Fruit fly (Drosophila melanogaster) whole organism, embryonic: ENCODE data around the gene CG17472.

Experiments
- Antp ChIP-seq: fragments of 200-800 bp; sonication (Bioruptor generic); optimal IDR thresholded peaks from 3 replicates; lab custom pipeline; 2016; ENCODE audit warnings: missing biosample characterization, missing genetic modification characterization
- Atf-2 ChIP-seq: fragments of 200-800 bp; sonication (Bioruptor generic); optimal IDR thresholded peaks from 2 replicates; lab custom pipeline; 2016; ENCODE audit warnings: missing biosample characterization, missing genetic modification characterization
- Bteb2 ChIP-seq: fragments of 200-800 bp; sonication (Bioruptor generic); optimal IDR thresholded peaks from 2 replicates; lab custom pipeline; 2016; ENCODE audit warnings: missing biosample characterization, missing genetic modification characterization
- CG10431 ChIP-seq: fragments of 200-800 bp; sonication (Bioruptor generic); optimal IDR thresholded peaks from 3 replicates; lab custom pipeline; 2018; ENCODE audit warnings: missing biosample characterization, mild to moderate bottlenecking, missing genetic modification characterization
- CG11456 ChIP-seq: fragments of 200-800 bp; sonication (Bioruptor generic); IDR thresholded peaks from 3 replicates; pipeline ENCODE4 v1.3.6; 2022; ENCODE audit warnings: missing biosample characterization, missing genetic modification characterization
- CG11696 ChIP-seq: fragments of 200-800 bp; sonication (Bioruptor generic); IDR thresholded peaks from 2 replicates; pipeline ENCODE4 v1.3.6; 2022; ENCODE audit warnings: missing biosample characterization, missing genetic modification characterization
- CG12155 ChIP-seq: fragments of 200-800 bp; sonication (Bioruptor generic); optimal IDR thresholded peaks from 3 replicates; lab custom pipeline; 2016; ENCODE audit warnings: missing biosample characterization, missing genetic modification characterization
- CG12219 ChIP-seq: fragments of 200-800 bp; sonication (Bioruptor generic); optimal IDR thresholded peaks from 3 replicates; lab custom pipeline; 2018; ENCODE audit warnings: missing biosample characterization, mild to moderate bottlenecking, missing genetic modification characterization
- CG14860 ChIP-seq: fragments of 200-800 bp; sonication (Bioruptor generic); IDR thresholded peaks from 3 replicates; pipeline ENCODE4 v1.3.6; 2022; ENCODE audit warnings: missing biosample characterization, missing genetic modification characterization; ENCODE audit not compliant: partially characterized antibody
- CG17829 ChIP-seq: fragments of 200-800 bp; optimal IDR thresholded peaks from 2 replicates; lab custom pipeline; 2019; ENCODE audit warnings: missing biosample characterization, mild to moderate bottlenecking, missing genetic modification characterization, moderate library complexity
- CG34422 ChIP-seq: fragments of 200-800 bp; sonication (Bioruptor generic); IDR thresholded peaks from 3 replicates; pipeline ENCODE4 v1.3.6; 2022; ENCODE audit warnings: missing biosample characterization, missing genetic modification characterization
- CG4707 ChIP-seq: fragments of 200-800 bp; sonication (Bioruptor generic); optimal IDR thresholded peaks from 2 replicates; lab custom pipeline; 2018; ENCODE audit warnings: missing biosample characterization, mild to moderate bottlenecking, missing genetic modification characterization, moderate library complexity
- CG8388 ChIP-seq: fragments of 200-800 bp; sonication (Bioruptor generic); optimal IDR thresholded peaks from 2 replicates; lab custom pipeline; 2019; ENCODE audit warnings: missing biosample characterization, mild to moderate bottlenecking, missing genetic modification characterization, moderate library complexity
- CG9727 ChIP-seq: fragments of 200-800 bp; sonication (Bioruptor generic); optimal IDR thresholded peaks from 3 replicates; lab custom pipeline; 2017; ENCODE audit warnings: missing biosample characterization, mild to moderate bottlenecking, missing genetic modification characterization
- CG9876 ChIP-seq: fragments of 200-800 bp; sonication (Bioruptor generic); optimal IDR thresholded peaks from 2 replicates; lab custom pipeline; 2016; ENCODE audit warnings: missing biosample characterization, missing genetic modification characterization
- Dip3 ChIP-seq: fragments of 200-800 bp; sonication (Bioruptor generic); optimal IDR thresholded peaks from 3 replicates; lab custom pipeline; 2016; ENCODE audit warnings: missing biosample characterization, missing genetic modification characterization
- E2f1 ChIP-seq: fragments of 200-800 bp; sonication (Bioruptor generic); IDR thresholded peaks from 2 replicates; pipeline ENCODE4 v1.3.6; 2022; ENCODE audit warnings: missing biosample characterization, missing genetic modification characterization
- H15 ChIP-seq: fragments of 200-800 bp; sonication (Bioruptor generic); IDR thresholded peaks from 3 replicates; pipeline ENCODE4 v1.3.6; 2022; ENCODE audit warnings: missing biosample characterization, missing genetic modification characterization
- HLH3B ChIP-seq: fragments of 200-800 bp; sonication (Bioruptor generic); IDR thresholded peaks from 2 replicates; pipeline ENCODE4 v1.3.6; 2022; ENCODE audit warnings: missing biosample characterization, missing genetic modification characterization
- HLH54F ChIP-seq: fragments of 200-800 bp; sonication (Bioruptor generic); optimal IDR thresholded peaks from 3 replicates; lab custom pipeline; 2016; ENCODE audit warnings: missing biosample characterization, missing genetic modification characterization
- HmgD ChIP-seq: fragments of 200-800 bp; sonication (Bioruptor generic); optimal IDR thresholded peaks from 3 replicates; lab custom pipeline; 2016; ENCODE audit warnings: missing biosample characterization, missing genetic modification characterization
- Hmr ChIP-seq: fragments of 200-800 bp; sonication (Bioruptor generic); optimal IDR thresholded peaks from 3 replicates; lab custom pipeline; 2017; ENCODE audit warnings: mild to moderate bottlenecking, missing biosample characterization, missing genetic modification reagents, missing genetic modification characterization
- Lpt ChIP-seq: fragments of >200 bp; optimal IDR thresholded peaks from 2 replicates; lab custom pipeline; 2018; ENCODE audit warnings: missing biosample characterization, missing genetic modification characterization
- Meics ChIP-seq: fragments of 200-800 bp; sonication (Bioruptor generic); optimal IDR thresholded peaks from 2 replicates; lab custom pipeline; 2017; ENCODE audit warnings: missing biosample characterization, mild to moderate bottlenecking, missing genetic modification characterization
- NC2α ChIP-seq: fragments of 200-800 bp; sonication (Bioruptor generic); optimal IDR thresholded peaks from 2 replicates; lab custom pipeline; 2016; ENCODE audit warnings: missing biosample characterization, missing genetic modification characterization
- Spps ChIP-seq: fragments of 200-800 bp; sonication (Bioruptor generic); optimal IDR thresholded peaks from 2 replicates; lab custom pipeline; 2018; ENCODE audit warnings: missing biosample characterization, mild to moderate bottlenecking, missing genetic modification characterization
- Taf1 ChIP-seq: fragments of 200-800 bp; sonication (Bioruptor generic); IDR thresholded peaks from 2 replicates; pipeline ENCODE4 v1.3.6; 2022; ENCODE audit warnings: missing biosample characterization, missing genetic modification characterization
- abd-A ChIP-seq: fragments of 200-800 bp; sonication (Bioruptor generic); optimal IDR thresholded peaks from 3 replicates; lab custom pipeline; 2019; ENCODE audit warnings: missing biosample characterization, mild to moderate bottlenecking, missing genetic modification characterization, moderate library complexity
- al ChIP-seq: fragments of 200-800 bp; sonication (Bioruptor generic); IDR thresholded peaks from 2 replicates; pipeline ENCODE4 v1.3.6; 2022; ENCODE audit warnings: missing biosample characterization, missing genetic modification characterization
- bbx ChIP-seq: fragments of 200-800 bp; sonication (Bioruptor generic); IDR thresholded peaks from 2 replicates; pipeline ENCODE4 v1.3.6; 2022; ENCODE audit warnings: missing biosample characterization, missing genetic modification characterization; ENCODE audit not compliant: partially characterized antibody
- cas ChIP-seq: fragments of 200-800 bp; sonication (Bioruptor generic); IDR thresholded peaks from 2 replicates; pipeline ENCODE4 v1.3.6; 2022; ENCODE audit warnings: missing biosample characterization, missing genetic modification characterization
- danr ChIP-seq: fragments of 200-800 bp; sonication (Bioruptor generic); IDR thresholded peaks from 2 replicates; pipeline ENCODE4 v1.3.6; 2022; ENCODE audit warnings: missing biosample characterization, missing genetic modification characterization
- esg ChIP-seq: fragments of 200-800 bp; sonication (Bioruptor generic); conservative IDR thresholded peaks from 2 replicates; pipeline ENCODE4 v1.3.6; 2022; ENCODE audit warnings: missing biosample characterization, missing genetic modification characterization
- grn ChIP-seq: fragments of 200-800 bp; sonication (Bioruptor generic); optimal IDR thresholded peaks from 3 replicates; lab custom pipeline; 2017; ENCODE audit warnings: missing biosample characterization, missing genetic modification characterization
- gro ChIP-seq: fragments of 200-800 bp; sonication (Bioruptor generic); optimal IDR thresholded peaks from 2 replicates; lab custom pipeline; 2016; ENCODE audit warnings: missing biosample characterization, missing genetic modification characterization
- her ChIP-seq: fragments of 200-800 bp; sonication (Bioruptor generic); optimal IDR thresholded peaks from 2 replicates; lab custom pipeline; 2016; ENCODE audit warnings: missing biosample characterization, missing genetic modification characterization
- hth ChIP-seq: fragments of >200 bp; optimal IDR thresholded peaks from 2 replicates; lab custom pipeline; 2017; ENCODE audit warnings: inconsistent platforms
- insv ChIP-seq, 2 experiments: fragments of 200-800 bp; sonication (Bioruptor generic); optimal IDR thresholded peaks; 3 replicates each; lab custom pipeline; 2016 to 2018; ENCODE audit warnings: missing biosample characterization in 2 of 2, missing genetic modification characterization in 2 of 2
- klu ChIP-seq: fragments of 200-800 bp; sonication (Bioruptor generic); IDR thresholded peaks from 2 replicates; pipeline ENCODE4 v1.3.6; 2022; ENCODE audit warnings: missing biosample characterization, missing genetic modification characterization
- lov ChIP-seq, 2 experiments: fragments of 200-800 bp in 1 of 2; fragments of >200 bp in 1 of 2; sonication (Bioruptor generic) in 1 of 2; IDR thresholded peaks in 1 of 2; optimal IDR thresholded peaks in 1 of 2; 2 replicates in 1 of 2; 3 replicates in 1 of 2; pipeline versions ENCODE4 v1.3.6 to Lab custom; 2017 to 2022; ENCODE audit warnings: missing biosample characterization in 1 of 2, missing genetic modification characterization in 1 of 2
- p53 ChIP-seq: fragments of 200-800 bp; sonication (Bioruptor generic); optimal IDR thresholded peaks from 2 replicates; lab custom pipeline; 2016; ENCODE audit warnings: missing biosample characterization, missing genetic modification characterization
- pfk ChIP-seq: fragments of 200-800 bp; sonication (Bioruptor generic); optimal IDR thresholded peaks from 2 replicates; lab custom pipeline; 2018; ENCODE audit warnings: missing biosample characterization, mild to moderate bottlenecking, missing genetic modification characterization, moderate library complexity
- pho ChIP-seq: fragments of 200-800 bp; sonication (Bioruptor generic); optimal IDR thresholded peaks from 2 replicates; lab custom pipeline; 2016; ENCODE audit warnings: missing biosample characterization, missing genetic modification characterization
- psq ChIP-seq: fragments of 200-800 bp; sonication (Bioruptor generic); optimal IDR thresholded peaks from 2 replicates; lab custom pipeline; 2017; ENCODE audit warnings: missing biosample characterization, missing genetic modification characterization
- sim ChIP-seq: fragments of 200-800 bp; sonication (Bioruptor generic); IDR thresholded peaks from 2 replicates; pipeline ENCODE4 v1.3.6; 2022; ENCODE audit warnings: missing biosample characterization, missing genetic modification characterization
- slp2 ChIP-seq: fragments of 200-800 bp; sonication (Bioruptor generic); optimal IDR thresholded peaks from 2 replicates; lab custom pipeline; 2016; ENCODE audit warnings: missing biosample characterization, missing genetic modification characterization
- so ChIP-seq: fragments of 200-800 bp; sonication (Bioruptor generic); IDR thresholded peaks from 3 replicates; pipeline ENCODE4 v1.3.6; 2022; ENCODE audit warnings: missing biosample characterization, missing genetic modification characterization
- sob ChIP-seq: fragments of 200-800 bp; sonication (Bioruptor generic); IDR thresholded peaks from 2 replicates; pipeline ENCODE4 v1.3.6; 2022; ENCODE audit warnings: missing biosample characterization, missing genetic modification characterization
- tin ChIP-seq: fragments of 200-800 bp; sonication (Bioruptor generic); optimal IDR thresholded peaks from 3 replicates; lab custom pipeline; 2016; ENCODE audit warnings: missing biosample characterization, missing genetic modification characterization
- tll ChIP-seq, 2 experiments: fragments of 200-800 bp in 1 of 2; fragments of >200 bp in 1 of 2; sonication (Bioruptor generic) in 1 of 2; optimal IDR thresholded peaks; 2 replicates each; lab custom pipeline; 2017 to 2019; ENCODE audit warnings: missing biosample characterization in 2 of 2, missing genetic modification characterization in 2 of 2, mild to moderate bottlenecking in 1 of 2, moderate library complexity in 1 of 2
- vvl ChIP-seq: fragments of 200-800 bp; sonication (Bioruptor generic); IDR thresholded peaks from 2 replicates; pipeline ENCODE4 v1.3.6; 2022; ENCODE audit warnings: missing biosample characterization, missing genetic modification characterization

CG17472 gene

dm6 chr2L:20656110-20656509 is 21.8 kb downstream of the CG17472 start, which contains the start of the genes brun and CG2614 (continued):
- no peak for TF ChIP-seq CG12219 (GFP tag; lab: Kevin White, UChicago)
- 0 out of 2 replicates have a peak, but pooled peaks have one; percentile 7 for TF ChIP-seq Taf1 (GFP tag; lab: Robert Waterston, UW)
- peak; percentile 62; the same call in 1 of the 3 replicates for TF ChIP-seq so (GFP tag; lab: Robert Waterston, UW)
- peak; percentile 76 for TF ChIP-seq HLH3B
- no peak for TF ChIP-seq hth
- peak; percentile 23; the same call in 1 of the 2 replicates for TF ChIP-seq danr (GFP tag; lab: Robert Waterston, UW)
- TF ChIP-seq CG17829 (tag; lab: Kevin White, UChicago) = peak; percentile 73
- peak; percentile 74 for TF ChIP-seq al (GFP tag; lab: Robert Waterston, UW)
- TF ChIP-seq pho = peak; percentile 73
- no peak for TF ChIP-seq CG10431 (GFP tag; lab: Kevin White, UChicago)
- peak; percentile 41 for TF ChIP-seq slp2 (GFP tag; lab: Kevin White, UChicago)
- peak; percentile 66; the same call in 1 of the 2 replicates for TF ChIP-seq cas (GFP tag; lab: Robert Waterston, UW)
- peak; percentile 30 for TF ChIP-seq Spps (tag; lab: Kevin White, UChicago)
- peak; percentile 85 for TF ChIP-seq grn (GFP tag; lab: Kevin White, UChicago)
- TF ChIP-seq HLH54F (GFP tag; lab: Kevin White, UChicago) = peak; percentile 75
- TF ChIP-seq Dip3 (GFP tag; lab: Kevin White, UChicago) = peak; percentile 79
- TF ChIP-seq her = peak; percentile 5
- peak; percentile 85 for TF ChIP-seq sob
- peak; percentile 28 for TF ChIP-seq p53 (GFP tag; lab: Kevin White, UChicago)
- TF ChIP-seq tin (GFP tag; lab: Kevin White, UChicago) = peak; percentile 60
- peak; percentile 74 for TF ChIP-seq esg (GFP tag; lab: Robert Waterston, UW)
- no peak for TF ChIP-seq CG8388 (GFP tag; lab: Kevin White, UChicago)
- no peak for TF ChIP-seq Lpt (GFP tag; lab: Kevin White, UChicago)
- TF ChIP-seq CG9876 (GFP tag; lab: Kevin White, UChicago) = peak; percentile 62
- peak; percentile 81 for TF ChIP-seq vvl (GFP tag; lab: Robert Waterston, UW)
- TF ChIP-seq CG14860 (GFP tag; lab: Robert Waterston, UW) = peak; percentile 81; the same call in 2 of the 3 replicates
- peak; percentile 70; the same call in 1 of the 2 replicates for TF ChIP-seq bbx (GFP tag; lab: Robert Waterston, UW)
- TF ChIP-seq gro (GFP tag; lab: Kevin White, UChicago) = no peak
- no peak for TF ChIP-seq pfk (GFP tag; lab: Kevin White, UChicago)
- TF ChIP-seq klu (GFP tag; lab: Robert Waterston, UW) = peak; percentile 57; the same call in 1 of the 2 replicates
- TF ChIP-seq psq (GFP tag; lab: Kevin White, UChicago) = peak; percentile 11
- TF ChIP-seq Hmr = no peak
- peak; percentile 73 for TF ChIP-seq HmgD
- TF ChIP-seq CG11696 = no peak
- TF ChIP-seq sim (GFP tag; lab: Robert Waterston, UW) = no peak
- TF ChIP-seq insv (GFP tag; optimal IDR thresholded peaks at IDR 0.05; lab: Kevin White, UChicago) = peak in 1 of 2 experiments; percentile 81
- TF ChIP-seq NC2α (GFP tag; lab: Kevin White, UChicago) = peak; percentile 14
- peak; percentile 46 for TF ChIP-seq Atf-2 (GFP tag; lab: Kevin White, UChicago)
- TF ChIP-seq abd-A (tag; lab: Kevin White, UChicago) = no peak
- peak; percentile 76 for TF ChIP-seq CG11456 (GFP tag; lab: Robert Waterston, UW)
- peak; percentile 69 for TF ChIP-seq CG9727 (GFP tag; lab: Kevin White, UChicago)
- TF ChIP-seq H15 = peak; percentile 60; the same call in 2 of the 3 replicates
- peak; percentile 71 for TF ChIP-seq Antp (GFP tag; lab: Kevin White, UChicago)
- peak; percentile 86; the same call in 2 of the 3 replicates for TF ChIP-seq CG34422 (GFP tag; lab: Robert Waterston, UW)
- no peak for TF ChIP-seq Meics (GFP tag; lab: Kevin White, UChicago)
- TF ChIP-seq lov (optimal IDR thresholded peaks at IDR 0.05; lab: Kevin White, UChicago) = no peak
- TF ChIP-seq lov (GFP tag; IDR thresholded peaks at IDR 0.05; lab: Robert Waterston, UW) = no peak
- TF ChIP-seq Bteb2 (GFP tag; lab: Kevin White, UChicago) = peak; percentile 73
- no peak for TF ChIP-seq CG4707 (GFP tag; lab: Kevin White, UChicago)
- peak; percentile 66 for TF ChIP-seq E2f1
- no peak for TF ChIP-seq tll (GFP tag; optimal IDR thresholded peaks at IDR 0.05; lab: Kevin White, UChicago)
- TF ChIP-seq CG12155 = peak; percentile 73
